Worm (Caenorhabditis elegans) whole organism, L4/young adult: ENCODE results near the gene ccep-97.

Experiments used
- W03F9.2 ChIP-seq: fragments of 150-350 bp; optimal IDR thresholded peaks from 2 replicates; lab custom pipeline; 2014; ENCODE audit warnings: missing biosample characterization, missing genetic modification characterization
- dao-5 ChIP-seq: sonication (generic microtip); optimal IDR thresholded peaks from 2 replicates; lab custom pipeline; 2016; ENCODE audit warnings: missing genotype, missing genetic modification characterization, moderate library complexity, missing compliant biosample characterization
- him-1 ChIP-seq: sonication (generic microtip); optimal IDR thresholded peaks from 2 replicates; lab custom pipeline; 2016; ENCODE audit warnings: missing genotype, missing genetic modification reagents, missing genetic modification characterization, missing compliant biosample characterization

DNA sequence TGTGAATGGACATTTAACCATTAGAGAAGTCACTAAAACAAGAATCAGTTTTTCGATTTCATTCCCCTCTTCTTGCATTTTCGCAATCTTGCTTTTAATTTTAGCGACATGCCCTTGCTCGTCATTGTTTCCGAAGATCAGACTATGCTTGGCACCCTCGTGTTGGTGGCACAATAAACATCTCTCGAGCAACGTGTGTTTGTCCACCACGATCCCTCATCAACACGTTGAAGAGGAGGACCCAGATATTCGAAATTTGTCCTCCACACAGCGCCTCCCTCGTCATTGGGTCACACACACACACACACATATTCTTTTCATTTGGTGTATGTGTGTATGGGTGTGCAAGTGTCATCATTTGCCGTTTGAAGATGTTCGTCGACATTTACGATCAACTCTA is 46.9 kb upstream of the ccep-97 start, which contains the start of gene srd-32:
- no peak for TF ChIP-seq him-1 (tag; lab: Kevin White, UChicago)
- TF ChIP-seq W03F9.2 (tag; lab: Kevin White, UChicago) = no peak
- TF ChIP-seq dao-5 = no peak
